Worm (Caenorhabditis elegans): Measurements from ENCODE around the gene algn-6.
A peak's percentile ranks its signal among the peaks of the same experiment; 100 is the strongest.

The algn-6 gene

ce11 chrII:8037863-8038262, 1.7 kb upstream of the algn-6 start, which contains the start of gene C08B11.9:
Gene C08B11.9 (minus strand): TSS chrII:8038169.
- TF ChIP-seq F49E8.2 (tag; optimal IDR thresholded peaks at IDR 0.05; ENCODE audit: insufficient read depth) (peak; percentile 38), chd-7 (tag; optimal IDR thresholded peaks at IDR 0.05) (peak; percentile 27), tlf-1 (GFP tag; optimal IDR thresholded peaks at IDR 0.05) (peak; percentile 20), madf-6 (GFP tag; IDR thresholded peaks at IDR 0.05) (peak; percentile 53), Y95B8A.8 (GFP tag; IDR thresholded peaks at IDR 0.05) (no peak), ceh-58 (GFP tag; IDR thresholded peaks at IDR 0.05) (no peak)

DNA sequence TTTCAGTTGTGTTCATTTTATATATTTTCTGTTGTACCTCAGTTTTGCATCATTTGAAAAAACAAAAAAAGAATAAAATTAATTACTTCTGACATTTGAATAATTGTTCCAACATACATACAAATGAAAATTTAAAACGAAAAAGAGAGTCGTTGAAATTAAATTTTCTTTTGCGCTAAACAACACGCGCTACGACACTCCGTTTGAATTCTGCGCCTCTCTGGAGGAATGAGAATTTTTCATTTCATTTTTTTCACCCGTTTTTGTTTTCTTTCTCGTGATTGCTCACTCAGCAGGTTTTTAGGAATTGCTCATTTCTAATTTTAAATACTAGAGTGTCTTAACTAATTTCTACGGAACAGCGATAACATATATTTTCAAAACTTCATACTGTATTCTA, 2.0 kb downstream of the algn-6 start:
- TF ChIP-seq attf-5 (GFP tag; optimal IDR thresholded peaks at IDR 0.05) (peak; percentile 54), F22D6.2 (tag; optimal IDR thresholded peaks at IDR 0.05) (no peak), F33H1.4 (GFP tag; IDR thresholded peaks at IDR 0.05) (no peak), attf-3 (GFP tag; conservative IDR thresholded peaks at IDR 0.05) (peak; percentile 95), cebp-1 (GFP tag; IDR thresholded peaks at IDR 0.05) (no peak), cebp-1 (tag; optimal IDR thresholded peaks at IDR 0.05) (peak; percentile 16), hmg-1.2 (GFP tag; IDR thresholded peaks at IDR 0.05) (peak; percentile 18; the same call in 1 of the 2 replicates)

DNA sequence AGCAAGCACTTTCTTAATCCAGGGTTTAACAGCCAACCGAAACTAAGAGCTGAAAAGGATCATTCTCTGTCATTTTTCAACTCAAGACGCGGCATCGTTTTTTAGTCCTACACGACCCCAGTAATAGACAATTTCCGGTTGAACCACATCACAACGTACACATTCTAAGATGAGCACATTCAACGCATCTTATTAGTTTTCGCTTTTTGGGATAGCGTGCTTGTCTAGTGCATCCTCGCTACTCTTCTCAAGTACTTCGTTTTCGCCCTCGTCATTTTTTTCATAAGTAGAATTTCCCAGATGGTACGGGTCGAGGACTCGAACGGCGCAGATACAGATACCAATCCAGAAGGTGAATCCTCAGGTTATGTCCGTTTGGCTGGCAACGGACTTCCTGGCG, 2.7 kb downstream of the algn-6 start, which contains the start of gene T05H10.1:
Gene T05H10.1, plus strand, starts transcription at position 301 of the 400 bp plus-strand sequence.
- TF ChIP-seq K12H6.12 (tag; optimal IDR thresholded peaks at IDR 0.05) (no peak), zfh-2 (GFP tag; conservative IDR thresholded peaks at IDR 0.05) (0 out of 2 replicates have a peak, but pooled peaks have one; percentile 32)

- TF ChIP-seq Y56A3A.18 (GFP tag; IDR thresholded peaks at IDR 0.05) (no peak), egrh-3 (GFP tag; IDR thresholded peaks at IDR 0.05) (no peak), ztf-6 (GFP tag; IDR thresholded peaks at IDR 0.05) (no peak), ama-1 (optimal IDR thresholded peaks at IDR 0.05) (no peak), ama-1 (GFP tag; optimal IDR thresholded peaks at IDR 0.05) (peak in 1 of 2 experiments; percentile 13), snpc-3.4 (tag; optimal IDR thresholded peaks at IDR 0.05) (no peak), xnd-1 (tag; optimal IDR thresholded peaks at IDR 0.05) (no peak)
Observed at ce11 chrII:8047264-8047663, 7.7 kb downstream of the algn-6 start, which contains the start of gene apn-1. Gene apn-1 (plus strand): TSS chrII:8047564.

DNA sequence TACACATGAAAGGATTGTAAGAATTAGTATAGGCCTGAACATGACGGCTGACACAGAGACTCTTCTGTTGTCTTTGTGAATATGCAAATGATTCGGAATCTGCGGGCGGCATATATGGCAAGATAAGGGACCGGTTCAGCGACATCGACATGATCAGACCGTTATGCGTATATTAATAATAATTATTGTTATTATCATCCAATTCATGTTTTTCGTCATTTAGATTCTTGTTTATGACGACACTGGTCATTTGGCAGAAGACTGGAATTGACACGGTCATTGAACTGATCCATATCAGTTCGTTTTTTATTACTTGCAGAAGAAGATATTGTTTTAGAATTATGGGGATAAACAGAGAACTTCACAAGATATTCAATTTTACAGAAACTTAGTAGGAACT, 10.9 kb downstream of the algn-6 start, which contains the start of gene mtre-1:
Gene mtre-1, minus strand, starts transcription at position 101 of the 400 bp plus-strand sequence.
- TF ChIP-seq rcor-1 (GFP tag; IDR thresholded peaks at IDR 0.05) (no peak), F23B12.7 (tag; optimal IDR thresholded peaks at IDR 0.05; ENCODE audit: insufficient read depth) (no peak), let-526 (GFP tag; IDR thresholded peaks at IDR 0.05) (no peak), ccch-3 (GFP tag; optimal IDR thresholded peaks at IDR 0.05) (no peak), nfya-2 (GFP tag; IDR thresholded peaks at IDR 0.05) (no peak)

- no peak for TF ChIP-seq bed-2 (GFP tag; IDR thresholded peaks at IDR 0.05)
- TF ChIP-seq zfh-2 (GFP tag; conservative IDR thresholded peaks at IDR 0.05): no peak
- TF ChIP-seq ceh-58 (GFP tag; IDR thresholded peaks at IDR 0.05): no peak
- no peak for TF ChIP-seq F39B2.1 (GFP tag; IDR thresholded peaks at IDR 0.05)
Observed at ce11 chrII:8051330-8051729, 11.7 kb downstream of the algn-6 start.

- TF ChIP-seq efl-1 (GFP tag; optimal IDR thresholded peaks at IDR 0.05): peak; percentile 71
- TF ChIP-seq madf-8 (GFP tag; conservative IDR thresholded peaks at IDR 0.05): peak; percentile 24; the same call in 1 of the 2 replicates
- peak; percentile 83; the same call in 1 of the 2 replicates for TF ChIP-seq aptf-2 (GFP tag; conservative IDR thresholded peaks at IDR 0.05)
- no peak for TF ChIP-seq athp-1 (tag; optimal IDR thresholded peaks at IDR 0.05)
- peak; percentile 2 for TF ChIP-seq dpl-1 (GFP tag; optimal IDR thresholded peaks at IDR 0.05)
- TF ChIP-seq die-1 (tag; optimal IDR thresholded peaks at IDR 0.05): no peak
Observed at ce11 chrII:8052172-8052571, 12.6 kb downstream of the algn-6 start.

Data from whole organism, young adult.